Fruit fly (Drosophila melanogaster): ENCODE data around the gene CG13312.

CG13312 gene

dm6 chr3L:8827133-8827867 is 20.3 kb upstream of the CG13312 start, which contains the start of gene dally:
Gene dally, plus strand, starts transcription at chr3L:8827505.
- TF ChIP-seq CG6175 (GFP tag; IDR thresholded peaks at IDR 0.05), result peak; percentile 64; the same call in 2 of the 3 replicates
- no peak for TF ChIP-seq esg (GFP tag; conservative IDR thresholded peaks at IDR 0.05)
- no peak for TF ChIP-seq CG32767 (GFP tag; IDR thresholded peaks at IDR 0.05)
- TF ChIP-seq CG2712 (tag; optimal IDR thresholded peaks at IDR 0.05), result peak; percentile 37
- no peak for TF ChIP-seq insv (GFP tag; optimal IDR thresholded peaks at IDR 0.05)
- no peak for TF ChIP-seq CG34422 (GFP tag; IDR thresholded peaks at IDR 0.05)
- no peak for TF ChIP-seq Fer2 (tag; optimal IDR thresholded peaks at IDR 0.05)
- no peak for TF ChIP-seq CG1602 (GFP tag; optimal IDR thresholded peaks at IDR 0.05)
- peak; percentile 40; the same call in 1 of the 2 replicates for TF ChIP-seq sob (GFP tag; IDR thresholded peaks at IDR 0.05)
- no peak for TF ChIP-seq phol (tag; optimal IDR thresholded peaks at IDR 0.05)
- no peak for TF ChIP-seq CG32772 (GFP tag; IDR thresholded peaks at IDR 0.05)
- peak; percentile 1 for TF ChIP-seq Nf-YB (GFP tag; optimal IDR thresholded peaks at IDR 0.05)
- no peak for TF ChIP-seq Ets65A (GFP tag)
- TF ChIP-seq HLH54F (GFP tag; optimal IDR thresholded peaks at IDR 0.05), result no peak
- no peak for TF ChIP-seq NfI (GFP tag; optimal IDR thresholded peaks at IDR 0.05)
- peak; percentile 8 for TF ChIP-seq CG6765 (GFP tag; optimal IDR thresholded peaks at IDR 0.05)
- peak; percentile 27 for TF ChIP-seq CrebB (tag; optimal IDR thresholded peaks at IDR 0.05)
- peak; percentile 28; the same call in 1 of the 4 replicates for TF ChIP-seq Gug (GFP tag; IDR thresholded peaks at IDR 0.05)
- no peak for TF ChIP-seq gem (tag; optimal IDR thresholded peaks at IDR 0.05)
- TF ChIP-seq crc (GFP tag; optimal IDR thresholded peaks at IDR 0.05), result no peak
- no peak for TF ChIP-seq CG11723 (GFP tag; optimal IDR thresholded peaks at IDR 0.05)
- TF ChIP-seq CG17612 (GFP tag; IDR thresholded peaks at IDR 0.05), result no peak
- no peak for TF ChIP-seq ac (GFP tag; optimal IDR thresholded peaks at IDR 0.05)
- TF ChIP-seq Hmx (GFP tag; optimal IDR thresholded peaks at IDR 0.05), result no peak
- TF ChIP-seq scrt (GFP tag; optimal IDR thresholded peaks at IDR 0.05), result peak; percentile 37
- TF ChIP-seq Ets97D (GFP tag; optimal IDR thresholded peaks at IDR 0.05), result peak; percentile 10
- TF ChIP-seq Dip2 (GFP tag; IDR thresholded peaks at IDR 0.05), result no peak
- TF ChIP-seq CG9437 (GFP tag; optimal IDR thresholded peaks at IDR 0.05), result no peak
- TF ChIP-seq Doc3 (GFP tag; IDR thresholded peaks at IDR 0.05; ENCODE audit: partially characterized antibody), result no peak
- TF ChIP-seq emc (GFP tag; optimal IDR thresholded peaks at IDR 0.05), result no peak
- TF ChIP-seq CG11093 (GFP tag; IDR thresholded peaks at IDR 0.05), result no peak
- TF ChIP-seq CG34224 (GFP tag; IDR thresholded peaks at IDR 0.05; ENCODE audit: partially characterized antibody), result peak; percentile 61
- TF ChIP-seq aop (GFP tag; IDR thresholded peaks at IDR 0.05), result no peak
- peak; percentile 56 for TF ChIP-seq abd-A (tag; optimal IDR thresholded peaks at IDR 0.05)
- no peak for TF ChIP-seq CG10431 (GFP tag; optimal IDR thresholded peaks at IDR 0.05)
- TF ChIP-seq bbx (GFP tag; IDR thresholded peaks at IDR 0.05; ENCODE audit: partially characterized antibody), result peak; percentile 62; the same call in 1 of the 2 replicates
- no peak for TF ChIP-seq pho (GFP tag; optimal IDR thresholded peaks at IDR 0.05)
- peak; percentile 50 for TF ChIP-seq CG12071 (GFP tag; optimal IDR thresholded peaks at IDR 0.05)
- TF ChIP-seq CG2889 (GFP tag; IDR thresholded peaks at IDR 0.05), result no peak
- peak; percentile 50 for TF ChIP-seq Hmr (GFP tag; optimal IDR thresholded peaks at IDR 0.05)
- no peak for TF ChIP-seq bcd (GFP tag; optimal IDR thresholded peaks at IDR 0.05)
- no peak for TF ChIP-seq danr (GFP tag; IDR thresholded peaks at IDR 0.05)
- 0 out of 2 replicates have a peak, but pooled peaks have one; percentile 24 for TF ChIP-seq sim (GFP tag; IDR thresholded peaks at IDR 0.05)
- TF ChIP-seq tap (tag; optimal IDR thresholded peaks at IDR 0.05), result peak; percentile 2
- TF ChIP-seq grn (GFP tag; optimal IDR thresholded peaks at IDR 0.05), result peak; percentile 62
- peak; percentile 39; the same call in 1 of the 3 replicates for TF ChIP-seq sr (GFP tag; IDR thresholded peaks at IDR 0.05)
- 0 out of 3 replicates have a peak, but pooled peaks have one; percentile 22 for TF ChIP-seq Dbx (GFP tag; IDR thresholded peaks at IDR 0.05)
- peak; percentile 48; the same call in 1 of the 3 replicates for TF ChIP-seq knrl (GFP tag; IDR thresholded peaks at IDR 0.05; ENCODE audit: partially characterized antibody)
- peak; percentile 64 for TF ChIP-seq CG7987 (GFP tag; optimal IDR thresholded peaks at IDR 0.05)
- TF ChIP-seq Mrtf (GFP tag; IDR thresholded peaks at IDR 0.05), result no peak
